Worm (Caenorhabditis elegans) whole organism, mixed stage, embryonic: ENCODE results near the gene R144.12.

Experiments used
- ces-1 ChIP-seq: fragments of 150-350 bp; optimal IDR thresholded peaks from 2 replicates; lab custom pipeline; 2014; ENCODE audit warnings: missing biosample characterization, missing genetic modification reagents, missing genetic modification characterization
- ham-2 ChIP-seq: fragments of 200-800 bp; sonication (Bioruptor generic); optimal IDR thresholded peaks from 2 replicates; lab custom pipeline; 2018; ENCODE audit warnings: mild to moderate bottlenecking, missing genetic modification characterization, missing compliant biosample characterization
- hlh-1 ChIP-seq: fragments of 150-350 bp; optimal IDR thresholded peaks from 2 replicates; lab custom pipeline; 2014; ENCODE audit warnings: missing biosample characterization, missing genetic modification reagents, missing genetic modification characterization
- lsy-2 ChIP-seq: fragments of 150-350 bp; optimal IDR thresholded peaks from 2 replicates; lab custom pipeline; 2014; ENCODE audit warnings: missing biosample characterization, missing genetic modification characterization
- nhr-2 ChIP-seq: fragments of 150-350 bp; optimal IDR thresholded peaks from 2 replicates; lab custom pipeline; 2014; ENCODE audit warnings: missing biosample characterization, missing genetic modification characterization
- nhr-28 ChIP-seq: fragments of 150-350 bp; optimal IDR thresholded peaks from 2 replicates; lab custom pipeline; 2014; ENCODE audit warnings: missing biosample characterization, missing genetic modification characterization
- pha-4 ChIP-seq: fragments of 150-350 bp; optimal IDR thresholded peaks from 2 replicates; lab custom pipeline; 2018; ENCODE audit warnings: missing biosample characterization, missing genetic modification reagents, missing genetic modification characterization
- sptf-1 ChIP-seq: sonication (generic microtip); optimal IDR thresholded peaks from 2 replicates; lab custom pipeline; 2017; ENCODE audit warnings: mild to moderate bottlenecking, missing genetic modification characterization, moderate library complexity, missing compliant biosample characterization
- unc-39 ChIP-seq: fragments of 150-350 bp; optimal IDR thresholded peaks from 2 replicates; lab custom pipeline; 2014; ENCODE audit warnings: missing biosample characterization, missing genetic modification characterization
- ztf-11 ChIP-seq: fragments of 150-350 bp; optimal IDR thresholded peaks from 2 replicates; lab custom pipeline; 2014; ENCODE audit warnings: missing biosample characterization, missing genetic modification characterization

DNA sequence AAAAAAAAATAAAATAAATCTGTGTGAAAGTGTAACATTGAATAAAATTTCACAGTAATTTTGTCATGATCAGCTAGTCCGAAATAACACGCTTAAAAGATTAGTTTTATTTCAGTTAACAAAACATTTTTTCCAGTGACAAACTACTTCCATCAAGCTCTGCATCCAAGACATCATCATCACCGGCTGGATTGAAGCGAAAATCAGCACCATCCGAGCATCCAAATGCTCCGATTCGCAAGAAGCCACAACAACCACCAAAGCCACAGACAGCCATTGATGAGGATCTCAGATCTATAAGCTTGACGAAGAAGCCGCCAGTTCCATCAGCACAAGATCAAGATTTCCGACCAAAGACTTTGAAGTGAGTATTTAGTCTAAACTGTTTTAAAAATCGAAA lies 20.4 kb upstream of the R144.12 start:
- no peak for TF ChIP-seq ham-2
- TF ChIP-seq ces-1 (GFP tag; lab: Kevin White, UChicago): no peak
- no peak for TF ChIP-seq ztf-11 (tag; lab: Kevin White, UChicago)
- TF ChIP-seq unc-39: no peak
- TF ChIP-seq sptf-1: peak; percentile 51
- no peak for TF ChIP-seq nhr-28
- no peak for TF ChIP-seq nhr-2
- no peak for TF ChIP-seq pha-4 (tag; lab: Kevin White, UChicago)
- TF ChIP-seq lsy-2 (tag; lab: Kevin White, UChicago): no peak
- no peak for TF ChIP-seq hlh-1 (tag; lab: Kevin White, UChicago)
